Worm (Caenorhabditis elegans): Measurements from ENCODE around the gene T13A10.1.
"Not testable (repeated sequence)": the region's sequence is repeated elsewhere in the genome, so short reads cannot be mapped to it uniquely, and the experiment has no call there.

Gene T13A10.1

DNA sequence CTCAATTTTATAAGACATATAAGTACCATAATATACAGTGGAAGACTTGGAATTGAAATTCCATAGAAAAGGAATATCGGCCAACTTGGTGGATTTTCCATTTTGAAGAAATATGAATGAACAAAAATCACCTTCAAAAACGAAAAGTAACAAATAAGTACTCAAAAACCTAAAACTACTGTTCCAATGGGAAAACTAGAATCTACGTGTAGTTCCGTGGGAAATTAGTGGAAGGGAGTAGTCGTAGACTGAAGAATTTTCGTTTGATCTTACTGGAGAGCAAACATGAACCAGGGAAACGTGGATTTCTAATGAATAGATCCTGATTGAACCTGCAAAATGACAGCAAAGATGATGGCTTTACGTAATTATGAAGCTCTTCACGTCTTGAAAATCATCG is 4.0 kb upstream of the T13A10.1 start, which contains the start of gene srv-31:
srv-31 (minus strand) TSS at position 101 of the 400 bp plus-strand sequence.
- no peak for TF ChIP-seq unc-62 (GFP tag; optimal IDR thresholded peaks at IDR 0.05)

DNA sequence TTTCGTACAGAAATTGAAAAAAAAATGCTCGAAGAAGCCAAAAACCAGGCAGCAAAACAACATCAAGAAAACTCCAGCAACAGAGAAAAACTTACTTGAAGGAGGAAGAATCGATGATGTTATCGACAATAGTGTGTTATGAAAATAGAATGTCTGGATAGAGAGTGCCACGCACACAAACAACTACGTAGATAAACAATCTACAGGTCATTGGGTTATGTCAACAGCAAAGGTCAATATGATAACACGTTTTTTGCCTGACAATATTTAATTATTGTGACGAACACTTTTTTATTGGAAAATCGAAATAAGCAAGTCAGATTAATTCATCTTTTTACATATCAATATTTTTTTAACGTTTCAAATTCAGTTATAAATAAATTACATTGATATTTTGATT is 3.5 kb downstream of the T13A10.1 start, which contains the start of gene sams-5:
sams-5 (minus strand) TSS at position 131 of the 400 bp plus-strand sequence.
- TF ChIP-seq unc-62 (GFP tag; optimal IDR thresholded peaks at IDR 0.05), result no peak

DNA sequence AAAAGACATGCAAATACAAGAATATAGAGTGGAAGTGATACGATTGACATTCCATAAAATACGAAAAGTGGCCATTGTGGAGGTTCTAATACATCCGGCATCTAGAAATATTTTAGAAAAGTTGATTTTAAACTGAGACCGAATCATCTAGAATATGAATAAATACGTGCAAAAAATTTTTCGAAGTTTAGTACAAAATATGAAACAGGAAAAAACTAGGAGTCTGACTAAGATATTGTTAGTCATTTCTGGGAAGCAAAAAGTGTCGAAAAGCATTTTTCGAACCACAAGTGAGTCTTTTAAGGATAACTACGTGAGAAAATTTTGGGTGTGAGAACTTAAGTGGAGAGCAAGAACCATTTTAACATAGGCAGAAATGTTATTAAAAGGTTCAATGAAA is 6.3 kb downstream of the T13A10.1 start, which contains the start of gene srv-32:
srv-32 (minus strand) TSS at position 101 of the 400 bp plus-strand sequence.
- TF ChIP-seq unc-62 (GFP tag; optimal IDR thresholded peaks at IDR 0.05), result no peak

DNA sequence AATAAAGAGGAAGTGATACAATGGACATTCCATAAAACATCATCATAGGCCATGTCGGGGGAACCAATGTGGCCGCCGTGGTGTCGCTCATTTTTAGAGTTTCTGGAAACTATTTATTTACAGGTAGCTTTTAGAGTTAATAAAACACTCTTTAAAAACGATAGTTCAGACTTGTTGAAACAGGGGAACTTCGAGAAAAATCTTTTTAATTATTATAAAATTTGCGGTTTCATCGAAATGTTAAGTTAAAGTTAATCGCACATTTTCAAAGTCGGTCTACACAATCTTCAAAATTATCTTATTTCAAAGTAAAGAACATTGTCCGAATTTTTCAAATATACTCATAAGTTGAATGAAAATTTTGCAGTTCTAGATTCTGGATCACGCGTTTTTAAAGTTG is 8.4 kb downstream of the T13A10.1 start, which contains the start of gene ops-1:
ops-1 (minus strand) TSS at position 101 of the 400 bp plus-strand sequence.
- no peak for TF ChIP-seq unc-62 (GFP tag; optimal IDR thresholded peaks at IDR 0.05)

DNA sequence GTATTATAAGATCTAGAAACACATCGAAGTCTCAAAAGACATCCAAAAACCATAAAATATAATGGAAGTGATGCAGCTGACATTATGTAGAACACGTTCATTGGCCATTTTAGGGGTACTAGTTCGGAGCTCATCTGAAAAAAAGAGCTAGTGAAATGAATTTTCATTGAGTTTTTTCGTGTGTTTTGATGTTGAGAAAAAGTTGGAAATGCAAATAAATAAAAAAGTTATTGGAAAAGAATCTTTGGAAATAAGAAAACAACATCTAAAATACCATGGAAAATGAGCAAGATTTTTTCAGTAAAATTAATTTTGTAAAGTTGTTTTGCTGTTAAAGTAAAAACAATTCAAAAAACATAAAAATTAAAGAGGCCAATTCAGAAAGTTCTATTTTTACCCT is 14.9 kb downstream of the T13A10.1 start, which contains the start of gene srv-24:
srv-24 (minus strand) TSS at position 101 of the 400 bp plus-strand sequence.
- no peak for TF ChIP-seq unc-62 (GFP tag; optimal IDR thresholded peaks at IDR 0.05)

DNA sequence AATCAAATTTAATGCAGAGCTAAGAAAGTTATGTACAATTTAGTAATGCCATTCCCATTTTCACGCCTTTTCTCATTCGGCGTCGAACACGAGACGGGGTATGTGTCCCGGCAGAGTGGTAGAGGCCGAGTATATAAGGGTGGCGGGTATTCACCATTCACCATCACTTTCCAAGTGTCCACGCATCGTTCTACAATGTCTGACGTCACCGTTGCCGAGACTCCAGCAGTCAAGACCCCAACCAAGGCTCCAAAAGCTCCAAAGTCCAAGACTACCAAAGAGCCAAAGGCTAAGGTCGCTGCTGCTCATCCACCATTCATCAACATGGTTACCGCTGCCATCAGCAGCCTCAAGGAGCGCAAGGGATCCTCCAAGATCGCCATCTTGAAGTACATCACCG is 18.2 kb downstream of the T13A10.1 start, which contains the start of gene hil-2:
hil-2 (plus strand) TSS at position 160 of the 400 bp plus-strand sequence.
- no peak for TF ChIP-seq unc-62 (GFP tag; optimal IDR thresholded peaks at IDR 0.05)

DNA sequence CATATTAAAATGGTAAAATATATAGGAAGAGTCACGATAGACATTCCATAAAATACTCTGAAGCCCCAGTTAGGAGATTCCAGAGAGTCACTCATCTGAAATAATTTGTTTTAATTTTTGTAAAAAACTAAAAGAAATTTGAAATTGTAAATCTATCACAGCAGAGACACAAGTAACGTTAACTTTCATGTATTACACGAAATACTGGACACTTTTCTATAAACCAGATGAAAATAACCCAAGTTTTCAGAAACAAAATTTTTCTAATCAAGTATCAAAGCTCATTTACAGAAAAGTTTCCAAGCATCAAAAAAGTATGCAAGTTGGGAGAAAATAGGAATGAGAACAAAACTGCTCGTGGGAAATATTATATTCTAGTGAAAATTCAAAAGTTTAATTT is 22.4 kb downstream of the T13A10.1 start, which contains the start of gene srv-27:
srv-27 (minus strand) TSS at position 101 of the 400 bp plus-strand sequence.
- no peak for TF ChIP-seq unc-62 (GFP tag; optimal IDR thresholded peaks at IDR 0.05)

DNA sequence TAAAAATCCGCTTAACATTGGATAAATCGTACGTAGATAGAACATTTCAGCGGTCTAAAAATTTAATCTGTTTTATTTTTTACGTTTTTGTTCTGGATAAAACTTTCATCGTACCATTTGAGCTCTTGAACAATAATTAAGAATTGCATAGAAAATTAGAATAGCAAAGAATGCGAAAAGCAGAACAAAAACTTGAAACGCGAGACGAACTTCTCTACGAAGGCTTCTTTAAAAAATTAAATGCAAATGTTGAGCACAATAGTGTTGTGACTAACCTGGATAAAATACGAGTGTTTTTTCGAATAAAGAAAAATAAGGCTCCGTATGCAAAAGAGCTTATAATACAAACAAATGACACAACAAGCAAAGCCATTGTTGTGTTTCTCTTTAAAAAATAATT is 23.6 kb downstream of the T13A10.1 start:
- no peak for TF ChIP-seq unc-62 (GFP tag; optimal IDR thresholded peaks at IDR 0.05)

DNA sequence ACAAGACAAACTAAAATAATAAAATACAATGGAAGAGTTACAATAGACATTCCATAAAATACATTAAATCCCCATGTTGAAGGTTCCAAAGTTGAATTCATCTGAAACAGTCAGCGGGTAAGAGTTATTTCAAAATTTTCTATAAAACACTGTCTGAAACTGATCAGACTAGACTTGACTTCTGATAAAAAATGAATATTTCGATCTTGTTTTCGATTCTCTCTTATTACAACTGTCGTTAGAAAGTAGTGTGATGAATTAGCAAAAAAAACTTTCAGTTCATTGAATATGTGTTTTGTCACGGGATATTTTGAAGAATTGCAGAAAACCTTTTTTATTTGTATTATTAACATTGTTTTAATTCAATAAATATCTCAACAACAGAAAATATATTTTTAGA is 25.9 kb downstream of the T13A10.1 start, which contains the start of gene srv-26:
srv-26 (minus strand) TSS at position 101 of the 400 bp plus-strand sequence.
- TF ChIP-seq unc-62 (GFP tag; optimal IDR thresholded peaks at IDR 0.05), result no peak

DNA sequence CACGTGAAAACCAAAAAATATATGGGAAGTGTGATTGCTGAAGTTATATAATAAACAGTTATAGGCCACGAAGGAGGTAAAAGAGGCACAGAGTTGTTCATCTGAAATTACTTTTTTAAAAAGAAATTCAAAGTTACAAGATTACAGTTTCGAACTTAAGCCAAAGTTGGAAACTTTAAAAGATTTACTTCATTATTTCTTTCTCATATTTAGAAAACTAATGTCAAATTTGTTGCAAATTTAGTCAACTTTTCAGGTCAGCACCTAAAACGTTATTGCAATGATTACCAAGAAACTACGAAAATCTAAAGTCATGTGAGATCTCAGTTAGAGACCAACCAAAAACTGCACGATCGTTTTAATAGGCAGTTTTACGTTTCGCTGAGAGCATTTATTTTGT is 27.8 kb downstream of the T13A10.1 start, which contains the start of gene srv-25:
srv-25 (minus strand) TSS at position 101 of the 400 bp plus-strand sequence.
- TF ChIP-seq unc-62 (GFP tag; optimal IDR thresholded peaks at IDR 0.05), result no peak

DNA sequence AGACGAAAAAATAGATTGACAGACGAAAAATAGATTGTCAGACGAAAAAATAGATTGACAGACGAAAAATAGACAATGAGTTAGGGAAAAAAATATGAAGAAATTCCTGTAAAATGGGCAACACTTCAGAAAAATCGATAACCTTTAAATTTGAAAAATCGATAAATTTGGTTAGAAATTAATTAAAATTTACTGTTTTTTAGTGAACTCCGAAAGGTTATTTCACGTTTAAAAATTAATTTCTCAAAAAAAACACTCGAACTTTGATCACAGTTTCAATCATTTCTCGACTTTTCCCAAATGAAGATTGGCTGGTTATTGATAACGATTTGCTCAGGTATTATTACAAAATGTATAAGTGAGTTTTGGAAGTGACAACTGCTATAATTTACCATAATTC is 31.6 kb downstream of the T13A10.1 start, which contains the start of gene csp-2:
csp-2 (plus strand) TSS at position 301 of the 400 bp plus-strand sequence.
- no peak for TF ChIP-seq unc-62 (GFP tag; optimal IDR thresholded peaks at IDR 0.05)

DNA sequence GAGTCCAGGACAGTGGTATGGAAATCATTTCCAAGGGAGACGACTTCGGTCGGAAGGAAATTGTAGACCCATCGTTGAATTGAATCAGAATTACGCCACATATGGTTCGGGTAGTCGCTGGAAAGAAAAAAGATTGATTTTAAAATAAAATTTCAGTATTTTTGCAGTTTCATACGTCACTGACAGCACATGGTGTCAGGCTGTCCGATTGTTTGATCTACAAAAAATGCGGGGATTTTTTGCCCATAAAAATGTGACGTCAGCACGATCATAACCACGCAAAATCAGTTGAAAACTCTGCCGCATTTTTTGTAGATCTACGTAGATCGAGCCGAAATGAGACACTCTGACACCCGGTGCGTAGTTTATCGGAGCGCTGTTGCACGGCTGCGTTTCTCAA is 41.5 kb downstream of the T13A10.1 start, which contains the start of gene Y73B6BL.12:
Y73B6BL.12 (minus strand) TSS at position 101 of the 400 bp plus-strand sequence.
- TF ChIP-seq unc-62 (GFP tag; optimal IDR thresholded peaks at IDR 0.05), result not testable (repeated sequence)

DNA sequence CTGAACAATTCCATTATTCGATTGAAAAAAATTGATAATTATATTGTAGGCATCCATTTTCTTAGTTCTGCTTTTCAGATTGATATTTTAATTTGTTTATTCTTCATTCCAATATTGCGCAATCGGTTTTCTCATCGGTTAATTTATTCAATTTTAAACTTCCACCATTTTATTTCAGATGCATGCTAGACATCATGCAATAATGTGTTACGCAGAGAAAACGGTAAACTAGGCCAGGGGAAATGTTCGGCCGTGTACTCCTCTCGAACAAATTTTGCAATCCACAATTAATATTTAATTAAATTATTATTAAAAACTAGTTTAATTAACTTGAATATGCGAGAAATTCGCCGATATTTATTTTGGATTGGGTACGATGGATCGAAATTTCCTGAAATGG is 45.8 kb downstream of the T13A10.1 start, which contains the start of gene Y73B6BL.29:
Y73B6BL.29 (plus strand) TSS at position 263 of the 400 bp plus-strand sequence.
- no peak for TF ChIP-seq unc-62 (GFP tag; optimal IDR thresholded peaks at IDR 0.05)

DNA sequence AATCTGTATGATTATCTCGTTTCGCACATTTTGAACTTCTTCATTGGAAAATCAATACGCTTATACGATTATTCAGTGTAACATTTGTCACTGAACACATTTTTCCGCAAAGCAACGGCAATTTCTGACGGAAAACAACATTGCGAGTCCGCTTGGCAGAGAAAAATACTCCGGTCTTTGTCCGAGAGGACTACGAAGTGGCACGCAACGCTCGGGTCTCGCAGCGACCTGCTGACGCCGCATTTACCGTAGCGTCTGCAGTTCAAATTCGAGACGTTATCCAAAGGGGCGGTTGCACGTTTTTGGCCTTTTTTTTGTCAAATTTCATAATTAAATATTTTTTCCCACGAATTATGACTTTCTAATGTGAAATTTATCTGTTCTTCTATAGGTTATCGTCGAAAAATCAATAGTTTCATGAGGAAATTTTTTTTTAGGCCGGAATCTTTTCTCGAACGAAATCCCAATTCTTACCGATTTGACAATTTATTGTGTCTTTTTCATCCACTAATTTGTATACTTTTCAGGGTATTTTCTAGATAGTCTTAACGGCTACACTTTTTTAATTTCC is 47.9 kb downstream of the T13A10.1 start, which contains the start of gene sqd-1:
sqd-1 (plus strand) TSS at position 521 of the 571 bp plus-strand sequence.
- no peak for TF ChIP-seq unc-62 (GFP tag; optimal IDR thresholded peaks at IDR 0.05)

DNA sequence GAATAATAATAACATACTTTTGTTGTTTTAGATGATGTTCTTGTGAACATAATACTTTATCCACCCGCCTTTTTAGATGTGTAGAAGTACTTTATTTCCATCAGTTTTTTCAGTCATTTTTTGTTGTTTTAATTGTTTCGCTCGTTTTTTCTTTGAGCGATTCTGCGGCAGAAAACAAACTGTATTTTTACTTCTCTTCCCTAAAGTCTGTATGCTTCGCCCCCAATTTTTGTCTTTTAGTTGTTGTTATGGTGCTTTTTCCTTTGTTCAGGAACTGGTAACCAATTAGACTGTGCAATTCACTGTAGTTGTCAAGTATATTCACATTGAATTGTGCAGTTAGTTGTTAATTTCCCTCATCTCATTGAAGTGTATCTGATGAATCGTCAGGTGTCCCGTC is 49.9 kb downstream of the T13A10.1 start:
- no peak for TF ChIP-seq unc-62 (GFP tag; optimal IDR thresholded peaks at IDR 0.05)

DNA sequence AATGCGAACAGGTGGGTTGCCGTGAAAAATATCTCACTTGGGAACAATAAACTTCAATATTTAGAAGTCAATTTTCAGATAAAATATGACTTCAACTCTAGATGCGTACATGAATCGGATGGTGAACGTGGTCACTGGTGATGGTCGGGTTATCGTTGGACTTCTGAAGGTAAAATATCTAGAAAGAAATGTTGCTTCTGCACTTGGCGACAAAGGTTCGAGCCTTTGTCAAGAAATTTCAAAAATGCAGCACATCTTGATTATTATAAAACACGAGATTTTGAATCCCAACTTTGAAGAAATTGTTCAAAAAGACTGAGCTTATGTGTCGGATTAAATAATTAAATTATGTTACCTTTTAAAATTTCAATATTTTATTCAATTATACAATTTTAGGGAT is 50.6 kb downstream of the T13A10.1 start, which contains the start of gene lsm-8:
lsm-8 (plus strand) TSS at position 79 of the 400 bp plus-strand sequence.
- TF ChIP-seq unc-62 (GFP tag; optimal IDR thresholded peaks at IDR 0.05), result no peak

Measured in whole organism, dauer.